Worm (Caenorhabditis elegans) whole organism, young adult: ENCODE measurements around the gene F33E11.2.
A peak's percentile ranks its signal among the peaks of the same experiment; 100 is the strongest.

Experiments used
- C17E4.6 ChIP-seq: fragments of 200-800 bp; sonication (Bioruptor generic); IDR thresholded peaks from 2 replicates; pipeline ENCODE4 v1.3.6; 2022; ENCODE audit warnings: missing genetic modification reagents, missing genetic modification characterization, missing compliant biosample characterization
- D2030.7 ChIP-seq: fragments of 200-800 bp; sonication (Bioruptor generic); IDR thresholded peaks from 2 replicates; pipeline ENCODE4 v1.3.6; 2022; ENCODE audit warnings: missing genetic modification reagents, missing genetic modification characterization, missing compliant biosample characterization
- F23B12.7 ChIP-seq: sonication (generic microtip); optimal IDR thresholded peaks from 2 replicates; lab custom pipeline; 2017; ENCODE audit warnings: missing genetic modification characterization, mild to moderate bottlenecking, missing compliant biosample characterization, antibody characterized with exemption, moderate library complexity; ENCODE audit not compliant: insufficient read depth
- F33H1.4 ChIP-seq: fragments of 200-800 bp; sonication (Bioruptor generic); IDR thresholded peaks from 2 replicates; pipeline ENCODE4 v1.3.6; 2022; ENCODE audit warnings: missing genetic modification reagents, missing genetic modification characterization, missing compliant biosample characterization
- F49E8.2 ChIP-seq: sonication (generic microtip); optimal IDR thresholded peaks from 3 replicates; lab custom pipeline; 2017; ENCODE audit warnings: missing genetic modification characterization, mild to moderate bottlenecking, missing compliant biosample characterization, antibody characterized with exemption, moderate library complexity; ENCODE audit not compliant: insufficient read depth
- F55B11.4 ChIP-seq: sonication (generic microtip); optimal IDR thresholded peaks from 2 replicates; lab custom pipeline; 2016; ENCODE audit warnings: missing compliant biosample characterization, missing genetic modification characterization, borderline replicate concordance; ENCODE audit not compliant: insufficient read depth
- K11D2.4 ChIP-seq: fragments of 200-800 bp; sonication (Bioruptor generic); IDR thresholded peaks from 2 replicates; pipeline ENCODE4 v1.3.6; 2022; ENCODE audit warnings: missing genetic modification reagents, missing genetic modification characterization, missing compliant biosample characterization
- Y53G8AR.9 ChIP-seq: fragments of 200-800 bp; sonication (Bioruptor generic); conservative IDR thresholded peaks from 2 replicates; pipeline ENCODE4 v1.3.6; 2022; ENCODE audit warnings: missing genetic modification reagents, missing genetic modification characterization, missing compliant biosample characterization
- Y56A3A.18 ChIP-seq: fragments of 200-800 bp; sonication (Bioruptor generic); IDR thresholded peaks from 2 replicates; pipeline ENCODE4 v1.3.6; 2022; ENCODE audit warnings: missing genetic modification reagents, missing genetic modification characterization, missing compliant biosample characterization
- Y67H2A.10 ChIP-seq: fragments of 200-800 bp; sonication (Bioruptor generic); conservative IDR thresholded peaks from 2 replicates; pipeline ENCODE4 v1.3.6; 2022; ENCODE audit warnings: missing genetic modification reagents, missing genetic modification characterization, missing compliant biosample characterization
- Y95B8A.8 ChIP-seq: fragments of 200-800 bp; sonication (Bioruptor generic); IDR thresholded peaks from 2 replicates; pipeline ENCODE4 v1.3.6; 2022; ENCODE audit warnings: missing genetic modification reagents, missing genetic modification characterization, missing compliant biosample characterization
- akir-1 ChIP-seq: fragments of 200-800 bp; sonication (Bioruptor generic); optimal IDR thresholded peaks from 2 replicates; lab custom pipeline; 2018; ENCODE audit warnings: mild to moderate bottlenecking, missing genetic modification characterization, moderate library complexity, missing compliant biosample characterization
- ama-1 ChIP-seq, 3 experiments: fragments of 150-350 bp in 1 of 3; sonication (generic microtip) in 2 of 3; optimal IDR thresholded peaks; 2 replicates each; lab custom pipeline; 2014 to 2018; ENCODE audit warnings: missing biosample characterization in 2 of 3, missing genetic modification characterization in 2 of 3, missing genetic modification reagents in 2 of 3
- aptf-3 ChIP-seq: fragments of 200-800 bp; sonication (Bioruptor generic); IDR thresholded peaks from 2 replicates; pipeline ENCODE4 v1.3.6; 2022; ENCODE audit warnings: missing genetic modification characterization, missing compliant biosample characterization
- atf-7 ChIP-seq: sonication (generic microtip); optimal IDR thresholded peaks from 2 replicates; lab custom pipeline; 2017; ENCODE audit warnings: mild to moderate bottlenecking, missing genetic modification characterization, missing compliant biosample characterization
- attf-5 ChIP-seq: fragments of 200-800 bp; sonication (Bioruptor generic); optimal IDR thresholded peaks from 2 replicates; lab custom pipeline; 2018; ENCODE audit warnings: mild to moderate bottlenecking, missing genetic modification characterization, missing compliant biosample characterization
- cebp-1 ChIP-seq, 2 experiments: fragments of 200-800 bp in 1 of 2; sonication (Bioruptor generic) in 1 of 2; sonication (generic microtip) in 1 of 2; IDR thresholded peaks in 1 of 2; optimal IDR thresholded peaks in 1 of 2; 2 replicates each; pipeline versions ENCODE4 v1.3.6 to Lab custom; 2017 to 2022; ENCODE audit warnings: missing compliant biosample characterization in 2 of 2, missing genetic modification characterization in 2 of 2, mild to moderate bottlenecking in 1 of 2, missing genetic modification reagents in 1 of 2, moderate library complexity in 1 of 2
- ceh-27 ChIP-seq: fragments of 200-800 bp; sonication (Bioruptor generic); optimal IDR thresholded peaks from 2 replicates; lab custom pipeline; 2018; ENCODE audit warnings: mild to moderate bottlenecking, missing genetic modification characterization, moderate library complexity, missing compliant biosample characterization
- ceh-40 ChIP-seq: fragments of 200-800 bp; sonication (Bioruptor generic); IDR thresholded peaks from 2 replicates; pipeline ENCODE4 v1.3.6; 2022; ENCODE audit warnings: missing genetic modification characterization, missing compliant biosample characterization
- ceh-58 ChIP-seq: fragments of 200-800 bp; sonication (Bioruptor generic); IDR thresholded peaks from 2 replicates; pipeline ENCODE4 v1.3.6; 2022; ENCODE audit warnings: missing genetic modification characterization, missing compliant biosample characterization
- ceh-91 ChIP-seq: fragments of 200-800 bp; sonication (Bioruptor generic); IDR thresholded peaks from 2 replicates; pipeline ENCODE4 v1.3.6; 2022; ENCODE audit warnings: missing genetic modification reagents, missing genetic modification characterization, missing compliant biosample characterization
- egl-18 ChIP-seq: fragments of 200-800 bp; sonication (Bioruptor generic); IDR thresholded peaks from 2 replicates; pipeline ENCODE4 v1.3.6; 2022; ENCODE audit warnings: missing genetic modification reagents, missing genetic modification characterization, missing compliant biosample characterization
- egrh-3 ChIP-seq: fragments of 200-800 bp; sonication (Bioruptor generic); IDR thresholded peaks from 2 replicates; pipeline ENCODE4 v1.3.6; 2022; ENCODE audit warnings: missing genetic modification reagents, missing genetic modification characterization, missing compliant biosample characterization
- gei-17 ChIP-seq: fragments of 200-800 bp; sonication (Bioruptor generic); optimal IDR thresholded peaks from 2 replicates; lab custom pipeline; 2018; ENCODE audit warnings: mild to moderate bottlenecking, missing genetic modification characterization, missing compliant biosample characterization
- hrde-1 ChIP-seq: sonication (generic microtip); optimal IDR thresholded peaks from 2 replicates; lab custom pipeline; 2016; ENCODE audit warnings: missing genetic modification characterization, mild to moderate bottlenecking, missing compliant biosample characterization, moderate library complexity, missing genotype, missing genetic modification reagents, borderline replicate concordance
- lin-26 ChIP-seq: fragments of 200-800 bp; sonication (Bioruptor generic); IDR thresholded peaks from 2 replicates; pipeline ENCODE4 v1.3.6; 2022; ENCODE audit warnings: missing genetic modification reagents, missing genetic modification characterization, missing compliant biosample characterization
- lin-35 ChIP-seq, 3 experiments: fragments of 150-350 bp in 2 of 3; sonication (generic microtip) in 1 of 3; optimal IDR thresholded peaks; 2 replicates each; lab custom pipeline; 2014 to 2018; ENCODE audit warnings: missing biosample characterization in 3 of 3, missing genetic modification characterization in 3 of 3, missing genetic modification reagents in 3 of 3
- lin-54 ChIP-seq: fragments of 200-800 bp; sonication (Bioruptor generic); optimal IDR thresholded peaks from 2 replicates; lab custom pipeline; 2018; ENCODE audit warnings: mild to moderate bottlenecking, missing genetic modification characterization, missing compliant biosample characterization
- lir-1 ChIP-seq: fragments of 200-800 bp; sonication (Bioruptor generic); conservative IDR thresholded peaks from 2 replicates; pipeline ENCODE4 v1.3.6; 2022; ENCODE audit warnings: missing genetic modification reagents, missing genetic modification characterization, missing compliant biosample characterization
- madf-3 ChIP-seq: fragments of 200-800 bp; sonication (Bioruptor generic); IDR thresholded peaks from 2 replicates; pipeline ENCODE4 v1.3.6; 2022; ENCODE audit warnings: missing genetic modification reagents, missing genetic modification characterization, missing compliant biosample characterization
- madf-6 ChIP-seq: fragments of 200-800 bp; sonication (Bioruptor generic); IDR thresholded peaks from 2 replicates; pipeline ENCODE4 v1.3.6; 2022; ENCODE audit warnings: missing genetic modification reagents, missing genetic modification characterization, missing compliant biosample characterization
- madf-8 ChIP-seq: fragments of 200-800 bp; sonication (Bioruptor generic); conservative IDR thresholded peaks from 2 replicates; pipeline ENCODE4 v1.3.6; 2022; ENCODE audit warnings: missing genetic modification reagents, missing genetic modification characterization, missing compliant biosample characterization
- mel-28 ChIP-seq: sonication (generic microtip); optimal IDR thresholded peaks from 2 replicates; lab custom pipeline; 2016; ENCODE audit warnings: borderline replicate concordance, mild to moderate bottlenecking, missing genetic modification characterization, missing compliant biosample characterization
- nfya-1 ChIP-seq: sonication (generic microtip); optimal IDR thresholded peaks from 2 replicates; lab custom pipeline; 2017; ENCODE audit warnings: antibody characterized with exemption, missing compliant biosample characterization, missing genetic modification characterization, borderline replicate concordance; ENCODE audit not compliant: insufficient read depth
- rcor-1 ChIP-seq: fragments of 200-800 bp; sonication (Bioruptor generic); IDR thresholded peaks from 2 replicates; pipeline ENCODE4 v1.3.6; 2022; ENCODE audit warnings: missing genetic modification reagents, missing genetic modification characterization, missing compliant biosample characterization
- rec-8 ChIP-seq, 2 experiments: sonication (generic microtip); optimal IDR thresholded peaks; 2 replicates each; lab custom pipeline; 2016; ENCODE audit warnings: mild to moderate bottlenecking in 2 of 2, missing genetic modification characterization in 2 of 2, missing genetic modification reagents in 2 of 2, missing genotype in 2 of 2, missing biosample characterization in 1 of 2, missing compliant biosample characterization in 1 of 2, moderate library complexity in 1 of 2
- rpc-1 ChIP-seq, 2 experiments: fragments of 150-350 bp in 1 of 2; sonication (generic microtip) in 1 of 2; optimal IDR thresholded peaks; 2 replicates each; lab custom pipeline; 2014 to 2018; ENCODE audit warnings: missing biosample characterization in 1 of 2, missing genetic modification characterization in 1 of 2, missing genetic modification reagents in 1 of 2, missing genotype in 1 of 2
- snpc-1.3 ChIP-seq: sonication (generic microtip); optimal IDR thresholded peaks from 2 replicates; lab custom pipeline; 2017; ENCODE audit warnings: missing genetic modification characterization, mild to moderate bottlenecking, missing compliant biosample characterization, antibody characterized with exemption, moderate library complexity, missing genotype, missing genetic modification reagents; ENCODE audit not compliant: insufficient read depth
- somi-1 ChIP-seq: fragments of 200-800 bp; sonication (Bioruptor generic); optimal IDR thresholded peaks from 2 replicates; lab custom pipeline; 2018; ENCODE audit warnings: mild to moderate bottlenecking, missing genetic modification characterization, missing compliant biosample characterization
- tbp1 ChIP-seq: fragments of 200-800 bp; sonication (Bioruptor generic); optimal IDR thresholded peaks from 2 replicates; lab custom pipeline; 2018; ENCODE audit warnings: mild to moderate bottlenecking, missing genetic modification characterization, missing compliant biosample characterization
- tlf-1 ChIP-seq: fragments of 200-800 bp; sonication (Bioruptor generic); optimal IDR thresholded peaks from 2 replicates; lab custom pipeline; 2018; ENCODE audit warnings: mild to moderate bottlenecking, missing genetic modification characterization, missing compliant biosample characterization
- unc-130 ChIP-seq: sonication (generic microtip); optimal IDR thresholded peaks from 2 replicates; lab custom pipeline; 2016; ENCODE audit warnings: missing genetic modification reagents, missing genetic modification characterization, missing compliant biosample characterization
- xnd-1 ChIP-seq: sonication (generic microtip); optimal IDR thresholded peaks from 2 replicates; lab custom pipeline; 2016; ENCODE audit warnings: missing genotype, missing genetic modification reagents, missing genetic modification characterization, missing compliant biosample characterization
- zfh-2 ChIP-seq: fragments of 200-800 bp; sonication (Bioruptor generic); conservative IDR thresholded peaks from 2 replicates; pipeline ENCODE4 v1.3.6; 2022; ENCODE audit warnings: missing genetic modification reagents, missing genetic modification characterization, missing compliant biosample characterization
- ztf-22 ChIP-seq: fragments of 200-800 bp; sonication (Bioruptor generic); optimal IDR thresholded peaks from 2 replicates; lab custom pipeline; 2018; ENCODE audit warnings: mild to moderate bottlenecking, missing genetic modification characterization, moderate library complexity, missing compliant biosample characterization

Gene F33E11.2

ce11 chrV:349054-349453, 51.3 kb downstream of the F33E11.2 start, which contains the start of gene atg-9 (continued):
- TF ChIP-seq tlf-1 (GFP tag; lab: Kevin White, UChicago) = peak; percentile 59
- TF ChIP-seq F23B12.7 (tag; lab: Kevin White, UChicago) = peak; percentile 21
- no peak for TF ChIP-seq F33H1.4 (GFP tag; lab: Robert Waterston, UW)
- peak; percentile 89 for TF ChIP-seq attf-5 (GFP tag; lab: Kevin White, UChicago)
- TF ChIP-seq aptf-3 (GFP tag; lab: Robert Waterston, UW) = no peak
- no peak for TF ChIP-seq ztf-22
- TF ChIP-seq gei-17 (GFP tag; lab: Kevin White, UChicago) = peak; percentile 7
- TF ChIP-seq cebp-1 (GFP tag; IDR thresholded peaks at IDR 0.05; lab: Robert Waterston, UW) = no peak
- TF ChIP-seq cebp-1 (tag; optimal IDR thresholded peaks at IDR 0.05; lab: Kevin White, UChicago) = peak; percentile 83
- no peak for TF ChIP-seq mel-28 (tag; lab: Kevin White, UChicago)
- TF ChIP-seq egl-18 (GFP tag; lab: Robert Waterston, UW) = no peak
- TF ChIP-seq Y95B8A.8 (GFP tag; lab: Robert Waterston, UW) = peak; percentile 64; the same call in 1 of the 2 replicates
- 0 out of 2 replicates have a peak, but pooled peaks have one; percentile 15 for TF ChIP-seq K11D2.4
- TF ChIP-seq rec-8 (tag; optimal IDR thresholded peaks at IDR 0.05; lab: Kevin White, UChicago) = no peak
- peak; percentile 41 for TF ChIP-seq madf-6 (GFP tag; lab: Robert Waterston, UW)
- peak; percentile 45 for TF ChIP-seq ama-1 (optimal IDR thresholded peaks at IDR 0.05; lab: Kevin White, UChicago)
- no peak for TF ChIP-seq ama-1 (GFP tag; optimal IDR thresholded peaks at IDR 0.05; lab: Kevin White, UChicago)
- TF ChIP-seq madf-3 (GFP tag; lab: Robert Waterston, UW) = 0 out of 2 replicates have a peak, but pooled peaks have one; percentile 79
- TF ChIP-seq lin-54 (GFP tag; lab: Kevin White, UChicago) = peak; percentile 20
- TF ChIP-seq rpc-1 (optimal IDR thresholded peaks at IDR 0.05; lab: Kevin White, UChicago) = no peak
- no peak for TF ChIP-seq rpc-1 (tag; optimal IDR thresholded peaks at IDR 0.05; lab: Kevin White, UChicago)
- no peak for TF ChIP-seq ceh-91 (GFP tag; lab: Robert Waterston, UW)
- peak; percentile 69 for TF ChIP-seq ceh-27
- TF ChIP-seq atf-7 = peak; percentile 55
- TF ChIP-seq akir-1 (GFP tag; lab: Kevin White, UChicago) = no peak
- TF ChIP-seq D2030.7 (GFP tag; lab: Robert Waterston, UW) = no peak
- TF ChIP-seq Y53G8AR.9 (GFP tag; lab: Robert Waterston, UW) = peak; percentile 81
- TF ChIP-seq lin-35 (GFP tag; optimal IDR thresholded peaks at IDR 0.05; lab: Kevin White, UChicago) = peak in 1 of 3 experiments; percentile 68
- TF ChIP-seq F49E8.2 = no peak
- no peak for TF ChIP-seq xnd-1
- TF ChIP-seq ceh-40 (GFP tag; lab: Robert Waterston, UW) = no peak
- no peak for TF ChIP-seq F55B11.4 (tag; lab: Kevin White, UChicago)
- TF ChIP-seq Y67H2A.10 (GFP tag; lab: Robert Waterston, UW) = no peak; the same call in 1 of the 2 replicates
- no peak for TF ChIP-seq nfya-1
- TF ChIP-seq Y56A3A.18 (GFP tag; lab: Robert Waterston, UW) = peak; percentile 80; the same call in 1 of the 2 replicates
- TF ChIP-seq hrde-1 (tag; lab: Kevin White, UChicago) = no peak
- no peak for TF ChIP-seq somi-1
- TF ChIP-seq snpc-1.3 (tag; lab: Kevin White, UChicago) = no peak
- TF ChIP-seq egrh-3 (GFP tag; lab: Robert Waterston, UW) = peak; percentile 84
- TF ChIP-seq ceh-58 = no peak
- TF ChIP-seq lir-1 (GFP tag; lab: Robert Waterston, UW) = 0 out of 2 replicates have a peak, but pooled peaks have one; percentile 47
- TF ChIP-seq unc-130 (GFP tag; lab: Kevin White, UChicago) = no peak
- peak; percentile 69; the same call in 1 of the 2 replicates for TF ChIP-seq lin-26 (GFP tag; lab: Robert Waterston, UW)
- no peak for TF ChIP-seq C17E4.6
- peak; percentile 57 for TF ChIP-seq rcor-1 (GFP tag; lab: Robert Waterston, UW)
- TF ChIP-seq tbp1 = peak; percentile 57
- TF ChIP-seq zfh-2 = peak; percentile 62
- TF ChIP-seq madf-8 = no peak
